Worm (Caenorhabditis elegans): ENCODE data around the gene fbxa-59.

- TF ChIP-seq sdz-38 (tag; optimal IDR thresholded peaks at IDR 0.05) (no peak), aptf-3 (GFP tag; IDR thresholded peaks at IDR 0.05) (no peak), unc-62 (GFP tag; optimal IDR thresholded peaks at IDR 0.05) (no peak), lin-35 (GFP tag; optimal IDR thresholded peaks at IDR 0.05) (no peak), akir-1 (GFP tag; optimal IDR thresholded peaks at IDR 0.05) (no peak), F57C9.4 (tag; optimal IDR thresholded peaks at IDR 0.05) (no peak), pha-4 (tag; optimal IDR thresholded peaks at IDR 0.05) (no peak), K12H6.12 (tag; optimal IDR thresholded peaks at IDR 0.05) (no peak), ztf-18 (tag; optimal IDR thresholded peaks at IDR 0.05) (no peak), lsy-27 (tag; optimal IDR thresholded peaks at IDR 0.05; ENCODE audit: borderline replicate concordance, insufficient read depth) (no peak), nfya-1 (tag; optimal IDR thresholded peaks at IDR 0.05; ENCODE audit: borderline replicate concordance, insufficient read depth) (no peak), B0261.1 (tag; optimal IDR thresholded peaks at IDR 0.05) (no peak), dox-1 (GFP tag; IDR thresholded peaks at IDR 0.05) (no peak), efl-1 (GFP tag; optimal IDR thresholded peaks at IDR 0.05) (no peak)
These were observed 32.5 kb downstream of the fbxa-59 start, which contains the start of the genes F23H11.5 and bra-2 for ce11 chrIII:910540-911311.
